Worm (Caenorhabditis elegans): ENCODE results near the gene F22E5.22.

DNA sequence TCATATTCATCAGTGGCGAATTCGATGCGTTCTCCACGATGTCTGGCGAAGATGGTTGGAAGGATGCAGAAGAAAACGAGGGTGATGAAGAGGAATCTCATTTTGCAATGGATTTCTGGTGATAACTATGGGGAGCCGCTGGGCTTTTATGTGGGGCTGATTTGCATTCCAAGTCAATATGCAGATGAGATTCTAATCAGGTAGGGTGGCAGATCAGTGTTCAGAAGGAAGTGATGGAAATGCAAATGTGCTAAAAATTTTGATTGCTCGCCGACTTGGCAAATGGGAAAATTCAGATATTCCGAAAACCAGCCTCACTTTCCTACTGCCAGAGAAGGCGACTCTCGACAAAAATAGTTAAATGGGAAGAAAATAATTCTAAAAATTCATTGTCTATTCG is 24.4 kb downstream of the F22E5.22 start, which contains the start of gene nspf-3:
- no peak for TF ChIP-seq flt-1 (GFP tag; IDR thresholded peaks at IDR 0.05)
- no peak for TF ChIP-seq T22C8.4 (GFP tag; IDR thresholded peaks at IDR 0.05)
- TF ChIP-seq med-1 (GFP tag; optimal IDR thresholded peaks at IDR 0.05; ENCODE audit: insufficient read depth), result no peak
- TF ChIP-seq klf-2 (GFP tag; conservative IDR thresholded peaks at IDR 0.05), result no peak
- no peak for TF ChIP-seq tab-1 (GFP tag; IDR thresholded peaks at IDR 0.05)
- TF ChIP-seq ztf-29 (GFP tag; IDR thresholded peaks at IDR 0.05), result no peak

Data from whole organism, midembryonic.